Worm (Caenorhabditis elegans): ENCODE measurements around the gene K11E4.1.

- TF ChIP-seq dpl-1 (GFP tag; optimal IDR thresholded peaks at IDR 0.05) (no peak), ZK185.1 (tag; optimal IDR thresholded peaks at IDR 0.05; ENCODE audit: poor library complexity, severe bottlenecking) (no peak), F23B12.7 (tag; optimal IDR thresholded peaks at IDR 0.05; ENCODE audit: insufficient read depth) (no peak), ceh-27 (GFP tag; optimal IDR thresholded peaks at IDR 0.05) (no peak), attf-5 (GFP tag; optimal IDR thresholded peaks at IDR 0.05) (no peak), C17E4.6 (GFP tag; IDR thresholded peaks at IDR 0.05) (no peak), hsf-1 (GFP tag; IDR thresholded peaks at IDR 0.05) (no peak), unc-62 (GFP tag; optimal IDR thresholded peaks at IDR 0.05) (no peak), ztf-6 (GFP tag; IDR thresholded peaks at IDR 0.05) (no peak), ceh-79 (tag; optimal IDR thresholded peaks at IDR 0.05) (no peak), nfya-1 (tag; optimal IDR thresholded peaks at IDR 0.05; ENCODE audit: borderline replicate concordance, insufficient read depth) (no peak), pha-4 (tag; optimal IDR thresholded peaks at IDR 0.05) (no peak), unc-130 (GFP tag; optimal IDR thresholded peaks at IDR 0.05) (no peak)
These were observed 45.9 kb downstream of the K11E4.1 start, which contains the start of gene cest-13 for ce11 chrX:13759676-13760447.

All from whole organism, young adult.